Worm (Caenorhabditis elegans) whole organism, young adult: ENCODE measurements around the gene clec-161.

ENCODE experiments used
- B0261.1 ChIP-seq: sonication (generic microtip); optimal IDR thresholded peaks from 2 replicates; lab custom pipeline; 2016; ENCODE audit warnings: mild to moderate bottlenecking, missing genetic modification characterization, moderate library complexity, missing compliant biosample characterization
- C06A6.2 ChIP-seq: fragments of 200-800 bp; sonication (Bioruptor generic); conservative IDR thresholded peaks from 2 replicates; pipeline ENCODE4 v1.3.6; 2022; ENCODE audit warnings: missing genetic modification characterization, missing compliant biosample characterization
- C17E4.6 ChIP-seq: fragments of 200-800 bp; sonication (Bioruptor generic); IDR thresholded peaks from 2 replicates; pipeline ENCODE4 v1.3.6; 2022; ENCODE audit warnings: missing genetic modification reagents, missing genetic modification characterization, missing compliant biosample characterization
- F10E7.11 ChIP-seq: sonication (generic microtip); optimal IDR thresholded peaks from 2 replicates; lab custom pipeline; 2017; ENCODE audit warnings: mild to moderate bottlenecking, missing genetic modification characterization, moderate library complexity, missing compliant biosample characterization
- F33H1.4 ChIP-seq: fragments of 200-800 bp; sonication (Bioruptor generic); IDR thresholded peaks from 2 replicates; pipeline ENCODE4 v1.3.6; 2022; ENCODE audit warnings: missing genetic modification reagents, missing genetic modification characterization, missing compliant biosample characterization
- F39B2.1 ChIP-seq: fragments of 200-800 bp; sonication (Bioruptor generic); IDR thresholded peaks from 2 replicates; pipeline ENCODE4 v1.3.6; 2022; ENCODE audit warnings: missing genetic modification reagents, missing genetic modification characterization, missing compliant biosample characterization
- F52B5.7 ChIP-seq: sonication (generic microtip); optimal IDR thresholded peaks from 2 replicates; lab custom pipeline; 2016; ENCODE audit warnings: mild to moderate bottlenecking, missing genetic modification characterization, missing compliant biosample characterization
- F57A8.1 ChIP-seq: fragments of 200-800 bp; sonication (Bioruptor generic); optimal IDR thresholded peaks from 2 replicates; lab custom pipeline; 2018; ENCODE audit warnings: mild to moderate bottlenecking, missing genetic modification characterization, moderate library complexity, missing compliant biosample characterization
- F57C9.4 ChIP-seq: sonication (generic microtip); optimal IDR thresholded peaks from 2 replicates; lab custom pipeline; 2017; ENCODE audit warnings: mild to moderate bottlenecking, missing genetic modification characterization, missing compliant biosample characterization
- K11D2.4 ChIP-seq: fragments of 200-800 bp; sonication (Bioruptor generic); IDR thresholded peaks from 2 replicates; pipeline ENCODE4 v1.3.6; 2022; ENCODE audit warnings: missing genetic modification reagents, missing genetic modification characterization, missing compliant biosample characterization
- K12H6.12 ChIP-seq: fragments of 200-800 bp; sonication (Bioruptor generic); optimal IDR thresholded peaks from 2 replicates; lab custom pipeline; 2018; ENCODE audit warnings: mild to moderate bottlenecking, missing genetic modification characterization, missing compliant biosample characterization
- T07F8.4 ChIP-seq: sonication (generic microtip); optimal IDR thresholded peaks from 2 replicates; lab custom pipeline; 2016; ENCODE audit warnings: mild to moderate bottlenecking, missing genetic modification characterization, moderate library complexity, missing compliant biosample characterization
- T26A5.8 ChIP-seq: sonication (generic microtip); optimal IDR thresholded peaks from 2 replicates; lab custom pipeline; 2016; ENCODE audit warnings: missing genetic modification characterization, missing compliant biosample characterization
- Y53G8AR.9 ChIP-seq: fragments of 200-800 bp; sonication (Bioruptor generic); conservative IDR thresholded peaks from 2 replicates; pipeline ENCODE4 v1.3.6; 2022; ENCODE audit warnings: missing genetic modification reagents, missing genetic modification characterization, missing compliant biosample characterization
- Y67H2A.10 ChIP-seq: fragments of 200-800 bp; sonication (Bioruptor generic); conservative IDR thresholded peaks from 2 replicates; pipeline ENCODE4 v1.3.6; 2022; ENCODE audit warnings: missing genetic modification reagents, missing genetic modification characterization, missing compliant biosample characterization
- Y95B8A.8 ChIP-seq: fragments of 200-800 bp; sonication (Bioruptor generic); IDR thresholded peaks from 2 replicates; pipeline ENCODE4 v1.3.6; 2022; ENCODE audit warnings: missing genetic modification reagents, missing genetic modification characterization, missing compliant biosample characterization
- ama-1 ChIP-seq, 3 experiments: fragments of 150-350 bp in 1 of 3; sonication (generic microtip) in 2 of 3; optimal IDR thresholded peaks; 2 replicates each; lab custom pipeline; 2014 to 2018; ENCODE audit warnings: missing biosample characterization in 2 of 3, missing genetic modification characterization in 2 of 3, missing genetic modification reagents in 2 of 3
- aptf-2 ChIP-seq: fragments of 200-800 bp; sonication (Bioruptor generic); conservative IDR thresholded peaks from 2 replicates; pipeline ENCODE4 v1.3.6; 2022; ENCODE audit warnings: missing genetic modification reagents, missing genetic modification characterization, missing compliant biosample characterization
- atf-7 ChIP-seq: sonication (generic microtip); optimal IDR thresholded peaks from 2 replicates; lab custom pipeline; 2017; ENCODE audit warnings: mild to moderate bottlenecking, missing genetic modification characterization, missing compliant biosample characterization
- athp-1 ChIP-seq: sonication (generic microtip); optimal IDR thresholded peaks from 2 replicates; lab custom pipeline; 2017; ENCODE audit warnings: mild to moderate bottlenecking, missing genetic modification characterization, missing compliant biosample characterization
- attf-3 ChIP-seq: fragments of 200-800 bp; sonication (Bioruptor generic); conservative IDR thresholded peaks from 2 replicates; pipeline ENCODE4 v1.3.6; 2022; ENCODE audit warnings: missing genetic modification reagents, missing genetic modification characterization, missing compliant biosample characterization
- attf-6 ChIP-seq: fragments of 200-800 bp; sonication (Bioruptor generic); IDR thresholded peaks from 2 replicates; pipeline ENCODE4 v1.3.6; 2022; ENCODE audit warnings: missing genetic modification reagents, missing genetic modification characterization, missing compliant biosample characterization
- cebp-1 ChIP-seq, 2 experiments: fragments of 200-800 bp in 1 of 2; sonication (Bioruptor generic) in 1 of 2; sonication (generic microtip) in 1 of 2; IDR thresholded peaks in 1 of 2; optimal IDR thresholded peaks in 1 of 2; 2 replicates each; pipeline versions ENCODE4 v1.3.6 to Lab custom; 2017 to 2022; ENCODE audit warnings: missing compliant biosample characterization in 2 of 2, missing genetic modification characterization in 2 of 2, mild to moderate bottlenecking in 1 of 2, missing genetic modification reagents in 1 of 2, moderate library complexity in 1 of 2
- cebp-2 ChIP-seq: fragments of 200-800 bp; sonication (Bioruptor generic); IDR thresholded peaks from 2 replicates; pipeline ENCODE4 v1.3.6; 2022; ENCODE audit warnings: missing genetic modification characterization, missing compliant biosample characterization
- ceh-27 ChIP-seq: fragments of 200-800 bp; sonication (Bioruptor generic); optimal IDR thresholded peaks from 2 replicates; lab custom pipeline; 2018; ENCODE audit warnings: mild to moderate bottlenecking, missing genetic modification characterization, moderate library complexity, missing compliant biosample characterization
- ceh-40 ChIP-seq: fragments of 200-800 bp; sonication (Bioruptor generic); IDR thresholded peaks from 2 replicates; pipeline ENCODE4 v1.3.6; 2022; ENCODE audit warnings: missing genetic modification characterization, missing compliant biosample characterization
- dpff-1 ChIP-seq: sonication (generic microtip); optimal IDR thresholded peaks from 2 replicates; lab custom pipeline; 2017; ENCODE audit warnings: mild to moderate bottlenecking, missing genetic modification characterization, missing compliant biosample characterization
- lag-1 ChIP-seq: fragments of 200-800 bp; sonication (Bioruptor generic); IDR thresholded peaks from 2 replicates; pipeline ENCODE4 v1.3.6; 2022; ENCODE audit warnings: missing genetic modification reagents, missing genetic modification characterization, missing compliant biosample characterization
- lin-26 ChIP-seq: fragments of 200-800 bp; sonication (Bioruptor generic); IDR thresholded peaks from 2 replicates; pipeline ENCODE4 v1.3.6; 2022; ENCODE audit warnings: missing genetic modification reagents, missing genetic modification characterization, missing compliant biosample characterization
- lin-40 ChIP-seq: sonication (generic microtip); optimal IDR thresholded peaks from 2 replicates; lab custom pipeline; 2016; ENCODE audit warnings: missing genetic modification characterization, mild to moderate bottlenecking, missing compliant biosample characterization, missing genotype, missing genetic modification reagents
- lin-54 ChIP-seq: fragments of 200-800 bp; sonication (Bioruptor generic); optimal IDR thresholded peaks from 2 replicates; lab custom pipeline; 2018; ENCODE audit warnings: mild to moderate bottlenecking, missing genetic modification characterization, missing compliant biosample characterization
- lir-1 ChIP-seq: fragments of 200-800 bp; sonication (Bioruptor generic); conservative IDR thresholded peaks from 2 replicates; pipeline ENCODE4 v1.3.6; 2022; ENCODE audit warnings: missing genetic modification reagents, missing genetic modification characterization, missing compliant biosample characterization
- lsy-27 ChIP-seq: sonication (generic microtip); optimal IDR thresholded peaks from 2 replicates; lab custom pipeline; 2017; ENCODE audit warnings: missing genetic modification characterization, mild to moderate bottlenecking, missing compliant biosample characterization, antibody characterized with exemption, missing genotype, borderline replicate concordance; ENCODE audit not compliant: insufficient read depth
- madf-10 ChIP-seq: sonication (generic microtip); optimal IDR thresholded peaks from 2 replicates; lab custom pipeline; 2016; ENCODE audit warnings: mild to moderate bottlenecking, missing genetic modification characterization, missing compliant biosample characterization
- madf-6 ChIP-seq: fragments of 200-800 bp; sonication (Bioruptor generic); IDR thresholded peaks from 2 replicates; pipeline ENCODE4 v1.3.6; 2022; ENCODE audit warnings: missing genetic modification reagents, missing genetic modification characterization, missing compliant biosample characterization
- madf-8 ChIP-seq: fragments of 200-800 bp; sonication (Bioruptor generic); conservative IDR thresholded peaks from 2 replicates; pipeline ENCODE4 v1.3.6; 2022; ENCODE audit warnings: missing genetic modification reagents, missing genetic modification characterization, missing compliant biosample characterization
- mel-28 ChIP-seq: sonication (generic microtip); optimal IDR thresholded peaks from 2 replicates; lab custom pipeline; 2016; ENCODE audit warnings: borderline replicate concordance, mild to moderate bottlenecking, missing genetic modification characterization, missing compliant biosample characterization
- mxl-1 ChIP-seq: sonication (generic microtip); optimal IDR thresholded peaks from 2 replicates; lab custom pipeline; 2016; ENCODE audit warnings: missing genetic modification characterization, missing compliant biosample characterization
- nhr-120 ChIP-seq: fragments of 200-800 bp; sonication (Bioruptor generic); IDR thresholded peaks from 2 replicates; pipeline ENCODE4 v1.3.6; 2022; ENCODE audit warnings: missing genetic modification characterization, missing compliant biosample characterization
- nhr-90 ChIP-seq: sonication (generic microtip); optimal IDR thresholded peaks from 2 replicates; lab custom pipeline; 2016; ENCODE audit warnings: missing genotype, mild to moderate bottlenecking, missing genetic modification characterization, missing compliant biosample characterization
- rcor-1 ChIP-seq: fragments of 200-800 bp; sonication (Bioruptor generic); IDR thresholded peaks from 2 replicates; pipeline ENCODE4 v1.3.6; 2022; ENCODE audit warnings: missing genetic modification reagents, missing genetic modification characterization, missing compliant biosample characterization
- repo-1 ChIP-seq: sonication (generic microtip); optimal IDR thresholded peaks from 2 replicates; lab custom pipeline; 2017; ENCODE audit warnings: mild to moderate bottlenecking, missing genetic modification characterization, missing compliant biosample characterization
- sea-2 ChIP-seq: fragments of 200-800 bp; sonication (Bioruptor generic); IDR thresholded peaks from 2 replicates; pipeline ENCODE4 v1.3.6; 2022; ENCODE audit warnings: missing genetic modification characterization, missing compliant biosample characterization
- somi-1 ChIP-seq: fragments of 200-800 bp; sonication (Bioruptor generic); optimal IDR thresholded peaks from 2 replicates; lab custom pipeline; 2018; ENCODE audit warnings: mild to moderate bottlenecking, missing genetic modification characterization, missing compliant biosample characterization
- unc-130 ChIP-seq: sonication (generic microtip); optimal IDR thresholded peaks from 2 replicates; lab custom pipeline; 2016; ENCODE audit warnings: missing genetic modification reagents, missing genetic modification characterization, missing compliant biosample characterization
- unc-62 ChIP-seq: fragments of 150-350 bp; optimal IDR thresholded peaks from 2 replicates; lab custom pipeline; 2014; ENCODE audit warnings: missing biosample characterization, missing genetic modification reagents, missing genetic modification characterization
- zim-3 ChIP-seq: sonication (generic microtip); optimal IDR thresholded peaks from 2 replicates; lab custom pipeline; 2017; ENCODE audit warnings: mild to moderate bottlenecking, missing genetic modification characterization, moderate library complexity, missing compliant biosample characterization
- ztf-18 ChIP-seq: sonication (generic microtip); optimal IDR thresholded peaks from 2 replicates; lab custom pipeline; 2016; ENCODE audit warnings: missing genotype, mild to moderate bottlenecking, missing genetic modification characterization, missing compliant biosample characterization
- ztf-26 ChIP-seq: sonication (generic microtip); optimal IDR thresholded peaks from 2 replicates; lab custom pipeline; 2017; ENCODE audit warnings: missing genetic modification characterization, missing compliant biosample characterization

Gene clec-161

DNA sequence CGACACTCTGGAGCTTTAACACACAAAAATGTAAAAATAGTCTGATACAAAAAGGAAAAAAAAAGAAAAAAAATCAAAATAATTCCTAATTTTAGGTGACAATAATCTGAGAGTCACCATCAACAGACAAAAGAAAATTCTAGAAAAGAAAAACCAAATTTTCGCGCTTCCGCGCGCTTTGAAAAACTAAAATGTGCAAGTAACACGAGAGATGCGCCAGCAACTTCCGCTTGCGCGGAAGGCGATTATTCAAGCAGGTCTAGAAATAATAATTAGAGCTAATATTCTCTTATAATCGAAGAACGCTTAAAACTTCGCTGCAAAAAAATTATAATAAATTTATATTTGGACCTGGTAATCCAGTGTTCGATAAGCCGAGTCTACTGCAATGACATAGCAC, 8.4 kb upstream of the clec-161 start (continued):
- TF ChIP-seq ama-1 (optimal IDR thresholded peaks at IDR 0.05; lab: Kevin White, UChicago): no peak
- TF ChIP-seq ama-1 (GFP tag; optimal IDR thresholded peaks at IDR 0.05; lab: Kevin White, UChicago): peak in 1 of 2 experiments; percentile 42
- peak; percentile 72; the same call in 1 of the 2 replicates for TF ChIP-seq F39B2.1
- no peak for TF ChIP-seq T07F8.4
- TF ChIP-seq lag-1 (GFP tag; lab: Robert Waterston, UW): no peak
- TF ChIP-seq K12H6.12: no peak
- TF ChIP-seq F33H1.4 (GFP tag; lab: Robert Waterston, UW): peak; percentile 97
- peak; percentile 72 for TF ChIP-seq attf-3 (GFP tag; lab: Robert Waterston, UW)
- no peak for TF ChIP-seq F57C9.4
- TF ChIP-seq lin-40 (tag; lab: Kevin White, UChicago): no peak
- peak; percentile 3 for TF ChIP-seq T26A5.8 (tag; lab: Kevin White, UChicago)
- TF ChIP-seq lir-1: peak; percentile 93
- peak; percentile 95 for TF ChIP-seq unc-130 (GFP tag; lab: Kevin White, UChicago)
- TF ChIP-seq ztf-18 (tag; lab: Kevin White, UChicago): peak; percentile 99
- no peak for TF ChIP-seq madf-10 (tag; lab: Kevin White, UChicago)
- TF ChIP-seq lsy-27 (tag; lab: Kevin White, UChicago): peak; percentile 40
- TF ChIP-seq C06A6.2 (GFP tag; lab: Robert Waterston, UW): no peak
- TF ChIP-seq repo-1 (tag; lab: Kevin White, UChicago): peak; percentile 72
- peak; percentile 100 for TF ChIP-seq madf-6 (GFP tag; lab: Robert Waterston, UW)
- no peak for TF ChIP-seq unc-62 (GFP tag; lab: Kevin White, UChicago)
- no peak for TF ChIP-seq sea-2 (GFP tag; lab: Robert Waterston, UW)
- no peak for TF ChIP-seq cebp-1 (GFP tag; IDR thresholded peaks at IDR 0.05; lab: Robert Waterston, UW)
- peak; percentile 33 for TF ChIP-seq cebp-1 (tag; optimal IDR thresholded peaks at IDR 0.05; lab: Kevin White, UChicago)
- peak; percentile 98 for TF ChIP-seq Y53G8AR.9 (GFP tag; lab: Robert Waterston, UW)
- peak; percentile 100 for TF ChIP-seq madf-8 (GFP tag; lab: Robert Waterston, UW)
- peak; percentile 91 for TF ChIP-seq attf-6
- TF ChIP-seq nhr-120 (GFP tag; lab: Robert Waterston, UW): no peak
- TF ChIP-seq F52B5.7 (tag; lab: Kevin White, UChicago): no peak
- no peak for TF ChIP-seq ztf-26 (tag; lab: Kevin White, UChicago)
- TF ChIP-seq athp-1 (tag; lab: Kevin White, UChicago): peak; percentile 83
- peak; percentile 81; the same call in 1 of the 2 replicates for TF ChIP-seq Y67H2A.10
- no peak for TF ChIP-seq zim-3 (tag; lab: Kevin White, UChicago)
- peak; percentile 97 for TF ChIP-seq rcor-1 (GFP tag; lab: Robert Waterston, UW)
- peak; percentile 97 for TF ChIP-seq lin-54 (GFP tag; lab: Kevin White, UChicago)
- no peak for TF ChIP-seq atf-7 (tag; lab: Kevin White, UChicago)
- TF ChIP-seq K11D2.4 (GFP tag; lab: Robert Waterston, UW): 0 out of 2 replicates have a peak, but pooled peaks have one; percentile 21
- no peak for TF ChIP-seq ceh-27
- no peak for TF ChIP-seq F10E7.11
- TF ChIP-seq lin-26: peak; percentile 87
- no peak for TF ChIP-seq nhr-90 (tag; lab: Kevin White, UChicago)
- TF ChIP-seq B0261.1: no peak
- TF ChIP-seq cebp-2 (GFP tag; lab: Robert Waterston, UW): no peak
- TF ChIP-seq dpff-1: no peak
- TF ChIP-seq Y95B8A.8: peak; percentile 99
- no peak for TF ChIP-seq F57A8.1
- TF ChIP-seq C17E4.6 (GFP tag; lab: Robert Waterston, UW): peak; percentile 98
- no peak for TF ChIP-seq mel-28
- TF ChIP-seq aptf-2: peak; percentile 68; the same call in 1 of the 2 replicates
- no peak for TF ChIP-seq somi-1
- 0 out of 2 replicates have a peak, but pooled peaks have one; percentile 48 for TF ChIP-seq ceh-40
- no peak for TF ChIP-seq mxl-1
